Worm (Caenorhabditis elegans): ENCODE measurements around the gene mob-1.
A peak's percentile ranks its signal among the peaks of the same experiment; 100 is the strongest.

Gene mob-1

ce11 chrIV:11821591-11822361 lies 38.6 kb upstream of the mob-1 start, which contains the start of the genes par-5 and M117.3:
Gene par-5, minus strand, starts transcription at chrIV:11821924.
Gene M117.3, plus strand, starts transcription at chrIV:11822206.
- no peak for TF ChIP-seq dpff-1 (tag; optimal IDR thresholded peaks at IDR 0.05)
- 0 out of 2 replicates have a peak, but pooled peaks have one; percentile 63 for TF ChIP-seq Y53G8AR.9 (GFP tag; conservative IDR thresholded peaks at IDR 0.05)
- TF ChIP-seq snpc-1.1 (tag; optimal IDR thresholded peaks at IDR 0.05; ENCODE audit: insufficient read depth), result no peak
- TF ChIP-seq sptf-2 (GFP tag; optimal IDR thresholded peaks at IDR 0.05), result no peak
- peak; percentile 69 for TF ChIP-seq atf-7 (tag; optimal IDR thresholded peaks at IDR 0.05)
- TF ChIP-seq ceh-27 (GFP tag; optimal IDR thresholded peaks at IDR 0.05), result peak; percentile 90
- 0 out of 2 replicates have a peak, but pooled peaks have one; percentile 26 for TF ChIP-seq sea-2 (GFP tag; IDR thresholded peaks at IDR 0.05)
- TF ChIP-seq ceh-100 (GFP tag; IDR thresholded peaks at IDR 0.05), result peak; percentile 35; the same call in 1 of the 2 replicates
- peak; percentile 21 for TF ChIP-seq ztf-26 (tag; optimal IDR thresholded peaks at IDR 0.05)
- TF ChIP-seq F49E8.2 (tag; optimal IDR thresholded peaks at IDR 0.05; ENCODE audit: insufficient read depth), result no peak
- TF ChIP-seq pbrm-1 (GFP tag; IDR thresholded peaks at IDR 0.05), result peak; percentile 67; the same call in 1 of the 2 replicates
- TF ChIP-seq attf-6 (GFP tag; IDR thresholded peaks at IDR 0.05), result peak; percentile 33; the same call in 1 of the 2 replicates
- TF ChIP-seq ets-4 (GFP tag; optimal IDR thresholded peaks at IDR 0.05), result peak; percentile 5
- TF ChIP-seq dox-1 (GFP tag; IDR thresholded peaks at IDR 0.05), result peak; percentile 45; the same call in 1 of the 2 replicates
- TF ChIP-seq egl-18 (GFP tag; IDR thresholded peaks at IDR 0.05), result 0 out of 2 replicates have a peak, but pooled peaks have one; percentile 22
- no peak for TF ChIP-seq F37B4.10 (GFP tag; IDR thresholded peaks at IDR 0.05)
- TF ChIP-seq lsl-1 (GFP tag; optimal IDR thresholded peaks at IDR 0.05), result no peak
- peak; percentile 65 for TF ChIP-seq K11D2.4 (GFP tag; IDR thresholded peaks at IDR 0.05)
- peak; percentile 43 for TF ChIP-seq mxl-1 (tag; optimal IDR thresholded peaks at IDR 0.05)
- TF ChIP-seq nhr-90 (tag; optimal IDR thresholded peaks at IDR 0.05), result peak; percentile 27
- peak; percentile 75 for TF ChIP-seq cebp-1 (GFP tag; IDR thresholded peaks at IDR 0.05)
- peak; percentile 89 for TF ChIP-seq cebp-1 (tag; optimal IDR thresholded peaks at IDR 0.05)
- TF ChIP-seq hsf-1 (GFP tag; IDR thresholded peaks at IDR 0.05), result peak; percentile 76
- peak; percentile 57 for TF ChIP-seq ZK185.1 (tag; optimal IDR thresholded peaks at IDR 0.05; ENCODE audit: poor library complexity, severe bottlenecking)
- TF ChIP-seq snpc-4 (GFP tag; optimal IDR thresholded peaks at IDR 0.05), result no peak
- peak in 3 of 4 experiments; percentile 5 to 18 (median 15) for TF ChIP-seq snpc-4 (tag; optimal IDR thresholded peaks at IDR 0.05)
- no peak for TF ChIP-seq tbx-9 (tag; optimal IDR thresholded peaks at IDR 0.05; ENCODE audit: borderline replicate concordance)
- no peak for TF ChIP-seq ceh-40 (GFP tag; IDR thresholded peaks at IDR 0.05)
- TF ChIP-seq athp-1 (tag; optimal IDR thresholded peaks at IDR 0.05), result peak; percentile 70
- TF ChIP-seq nhr-80 (tag; optimal IDR thresholded peaks at IDR 0.05), result peak; percentile 92
- TF ChIP-seq let-526 (GFP tag; IDR thresholded peaks at IDR 0.05), result no peak
- TF ChIP-seq ekl-4 (GFP tag; IDR thresholded peaks at IDR 0.05), result peak; percentile 92
- TF ChIP-seq akir-1 (GFP tag; optimal IDR thresholded peaks at IDR 0.05), result no peak
- peak; percentile 35 for TF ChIP-seq ztf-3 (GFP tag; optimal IDR thresholded peaks at IDR 0.05)
- TF ChIP-seq hmg-20 (GFP tag; IDR thresholded peaks at IDR 0.05), result no peak
- peak in 1 of 3 experiments; percentile 73 for TF ChIP-seq lin-35 (GFP tag; optimal IDR thresholded peaks at IDR 0.05)
- peak; percentile 36 to 39 for TF ChIP-seq let-607 (tag; optimal IDR thresholded peaks at IDR 0.05)
- peak; percentile 68 for TF ChIP-seq lin-54 (GFP tag; optimal IDR thresholded peaks at IDR 0.05)
- no peak for TF ChIP-seq ceh-58 (GFP tag; IDR thresholded peaks at IDR 0.05)
- TF ChIP-seq C17E4.6 (GFP tag; IDR thresholded peaks at IDR 0.05), result peak; percentile 45; the same call in 1 of the 2 replicates
- peak; percentile 29; the same call in 1 of the 2 replicates for TF ChIP-seq madf-6 (GFP tag; IDR thresholded peaks at IDR 0.05)
- peak; percentile 74; the same call in 1 of the 2 replicates for TF ChIP-seq B0336.3 (GFP tag; IDR thresholded peaks at IDR 0.05)
- TF ChIP-seq tbp1 (GFP tag; optimal IDR thresholded peaks at IDR 0.05), result peak; percentile 65
- TF ChIP-seq lin-40 (tag; optimal IDR thresholded peaks at IDR 0.05), result peak; percentile 69
- TF ChIP-seq egl-44 (GFP tag; IDR thresholded peaks at IDR 0.05), result peak; percentile 90
- peak; percentile 21 for TF ChIP-seq tlf-1 (GFP tag; optimal IDR thresholded peaks at IDR 0.05)
